Worm (Caenorhabditis elegans) whole organism, L2 larva: ENCODE data around the gene twk-5.

Experiments used
- ceh-82 ChIP-seq: fragments of 150-350 bp; optimal IDR thresholded peaks from 2 replicates; lab custom pipeline; 2014; ENCODE audit warnings: missing biosample characterization, missing genetic modification characterization
- dmd-4 ChIP-seq: sonication (generic microtip); optimal IDR thresholded peaks from 2 replicates; lab custom pipeline; 2017; ENCODE audit warnings: missing biosample characterization, missing genetic modification characterization
- elt-1 ChIP-seq: fragments of 150-350 bp; optimal IDR thresholded peaks from 2 replicates; lab custom pipeline; 2014; ENCODE audit warnings: missing biosample characterization, missing genetic modification characterization
- lin-13 ChIP-seq: fragments of 150-350 bp; optimal IDR thresholded peaks from 2 replicates; lab custom pipeline; 2014; ENCODE audit warnings: missing biosample characterization, missing genetic modification reagents, missing genetic modification characterization
- mdl-1 ChIP-seq, 2 experiments: fragments of 150-350 bp in 1 of 2; sonication (generic microtip) in 1 of 2; optimal IDR thresholded peaks; 2 replicates each; lab custom pipeline; 2017; ENCODE audit warnings: missing biosample characterization in 2 of 2, missing genetic modification characterization in 2 of 2
- snpc-4 ChIP-seq: fragments of 150-350 bp; optimal IDR thresholded peaks from 2 replicates; lab custom pipeline; 2014; ENCODE audit warnings: missing biosample characterization, missing genetic modification characterization
- zag-1 ChIP-seq: fragments of 150-350 bp; optimal IDR thresholded peaks from 2 replicates; lab custom pipeline; 2014; ENCODE audit warnings: missing biosample characterization, missing genetic modification characterization

DNA sequence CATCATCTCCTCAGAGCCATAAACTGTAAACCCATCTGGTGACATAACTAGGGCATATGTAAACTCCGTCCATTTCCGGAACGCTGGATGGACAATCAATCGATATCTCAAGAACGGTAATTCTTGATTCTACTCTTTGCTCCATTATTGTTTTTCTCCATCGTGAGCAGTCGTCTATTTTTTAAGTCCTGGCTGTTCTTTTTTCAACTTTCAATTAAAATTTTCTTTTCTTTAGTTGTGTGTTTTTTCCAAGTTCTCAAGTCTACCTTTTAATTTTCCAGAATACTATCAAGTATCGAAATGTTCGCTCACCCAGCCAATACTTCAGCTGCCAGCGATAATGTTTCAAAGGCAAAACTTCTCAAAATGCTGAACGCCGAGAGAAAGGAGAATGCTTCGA, 51.2 kb downstream of the twk-5 start, which contains the start of gene C05D12.5:
- TF ChIP-seq ceh-82 (tag; lab: Kevin White, UChicago) (no peak), lin-13 (GFP tag; lab: Kevin White, UChicago) (no peak), mdl-1 (tag; optimal IDR thresholded peaks at IDR 0.05; lab: Kevin White, UChicago) (no peak), snpc-4 (tag; lab: Kevin White, UChicago) (no peak), zag-1 (tag; lab: Kevin White, UChicago) (no peak), elt-1 (tag; lab: Kevin White, UChicago) (no peak), dmd-4 (tag; lab: Kevin White, UChicago) (no peak)
